Fruit fly (Drosophila melanogaster) whole organism, embryonic: ENCODE results near the gene CG10694.

Experiments used
- Abd-B ChIP-seq: fragments of 200-800 bp; sonication (Bioruptor generic); optimal IDR thresholded peaks from 2 replicates; lab custom pipeline; 2018; ENCODE audit warnings: missing biosample characterization, mild to moderate bottlenecking, missing genetic modification characterization, moderate library complexity
- Aef1 ChIP-seq: fragments of 200-800 bp; sonication (Bioruptor generic); IDR thresholded peaks from 3 replicates; pipeline ENCODE4 v1.3.6; 2022; ENCODE audit warnings: missing biosample characterization, missing genetic modification characterization
- Atf3 ChIP-seq: fragments of 200-800 bp; sonication (Bioruptor generic); optimal IDR thresholded peaks from 3 replicates; lab custom pipeline; 2016; ENCODE audit warnings: missing biosample characterization, missing genetic modification characterization
- CG10959 ChIP-seq: fragments of 200-800 bp; sonication (Bioruptor generic); IDR thresholded peaks from 2 replicates; pipeline ENCODE4 v1.3.6; 2022; ENCODE audit warnings: missing biosample characterization, missing genetic modification characterization
- CG11723 ChIP-seq: fragments of 200-800 bp; sonication (Bioruptor generic); optimal IDR thresholded peaks from 2 replicates; lab custom pipeline; 2017; ENCODE audit warnings: missing biosample characterization, mild to moderate bottlenecking, missing genetic modification characterization
- CG16813 ChIP-seq: fragments of 200-800 bp; sonication (Bioruptor generic); IDR thresholded peaks from 3 replicates; pipeline ENCODE4 v1.3.6; 2022; ENCODE audit warnings: missing biosample characterization, missing genetic modification characterization; ENCODE audit not compliant: partially characterized antibody
- CG16863 ChIP-seq: fragments of 200-800 bp; sonication (Bioruptor generic); optimal IDR thresholded peaks from 3 replicates; lab custom pipeline; 2016; ENCODE audit warnings: missing biosample characterization, missing genetic modification characterization
- CG6689 ChIP-seq: fragments of 200-800 bp; sonication (Bioruptor generic); IDR thresholded peaks from 2 replicates; pipeline ENCODE4 v1.3.6; 2022; ENCODE audit warnings: missing biosample characterization, missing genetic modification characterization
- CG8281 ChIP-seq: fragments of 200-800 bp; sonication (Bioruptor generic); optimal IDR thresholded peaks from 2 replicates; lab custom pipeline; 2018; ENCODE audit warnings: missing biosample characterization, mild to moderate bottlenecking, missing genetic modification characterization, moderate library complexity
- E2f2 ChIP-seq: fragments of 200-800 bp; sonication (Bioruptor generic); IDR thresholded peaks from 2 replicates; pipeline ENCODE4 v1.3.6; 2022; ENCODE audit warnings: missing biosample characterization, missing genetic modification characterization
- ERR ChIP-seq: fragments of 200-800 bp; sonication (Bioruptor generic); optimal IDR thresholded peaks from 2 replicates; lab custom pipeline; 2016; ENCODE audit warnings: missing biosample characterization, missing genetic modification characterization
- Ets97D ChIP-seq: fragments of 200-800 bp; sonication (Bioruptor generic); optimal IDR thresholded peaks from 3 replicates; lab custom pipeline; 2016; ENCODE audit warnings: missing biosample characterization, missing genetic modification characterization
- H2.0 ChIP-seq: fragments of 200-800 bp; sonication (Bioruptor generic); IDR thresholded peaks from 2 replicates; pipeline ENCODE4 v1.3.6; 2022; ENCODE audit warnings: missing biosample characterization, missing genetic modification characterization
- Lhr ChIP-seq: fragments of 200-800 bp; sonication (Bioruptor generic); optimal IDR thresholded peaks from 3 replicates; lab custom pipeline; 2017; ENCODE audit warnings: mild to moderate bottlenecking, missing biosample characterization, missing genetic modification reagents, missing genetic modification characterization
- al ChIP-seq: fragments of 200-800 bp; sonication (Bioruptor generic); IDR thresholded peaks from 2 replicates; pipeline ENCODE4 v1.3.6; 2022; ENCODE audit warnings: missing biosample characterization, missing genetic modification characterization
- cas ChIP-seq: fragments of 200-800 bp; sonication (Bioruptor generic); IDR thresholded peaks from 2 replicates; pipeline ENCODE4 v1.3.6; 2022; ENCODE audit warnings: missing biosample characterization, missing genetic modification characterization
- grn ChIP-seq: fragments of 200-800 bp; sonication (Bioruptor generic); optimal IDR thresholded peaks from 3 replicates; lab custom pipeline; 2017; ENCODE audit warnings: missing biosample characterization, missing genetic modification characterization
- mirr ChIP-seq: fragments of 200-800 bp; sonication (Bioruptor generic); optimal IDR thresholded peaks from 3 replicates; lab custom pipeline; 2018; ENCODE audit warnings: missing biosample characterization, mild to moderate bottlenecking, missing genetic modification characterization
- nerfin-1 ChIP-seq: fragments of 200-800 bp; sonication (Bioruptor generic); optimal IDR thresholded peaks from 3 replicates; lab custom pipeline; 2019; ENCODE audit warnings: missing biosample characterization, mild to moderate bottlenecking, missing genetic modification characterization, moderate library complexity
- otp ChIP-seq: fragments of 200-800 bp; sonication (Bioruptor generic); IDR thresholded peaks from 3 replicates; pipeline ENCODE4, ENCODE4 v1.3.6; 2022; ENCODE audit warnings: missing biosample characterization, missing genetic modification characterization
- p53 ChIP-seq: fragments of 200-800 bp; sonication (Bioruptor generic); optimal IDR thresholded peaks from 2 replicates; lab custom pipeline; 2016; ENCODE audit warnings: missing biosample characterization, missing genetic modification characterization
- sisA ChIP-seq: fragments of 200-800 bp; sonication (Bioruptor generic); IDR thresholded peaks from 2 replicates; pipeline ENCODE4 v1.3.6; 2022; ENCODE audit warnings: missing biosample characterization, missing genetic modification characterization
- tup ChIP-seq: fragments of 200-800 bp; sonication (Bioruptor generic); optimal IDR thresholded peaks from 2 replicates; lab custom pipeline; 2016; ENCODE audit warnings: missing biosample characterization, mild to moderate bottlenecking, missing genetic modification characterization, moderate library complexity
- vfl ChIP-seq: fragments of 200-800 bp; sonication (Bioruptor generic); optimal IDR thresholded peaks from 2 replicates; lab custom pipeline; 2016; ENCODE audit warnings: missing biosample characterization, missing genetic modification characterization
- zen ChIP-seq: fragments of 200-800 bp; sonication (Bioruptor generic); optimal IDR thresholded peaks from 3 replicates; lab custom pipeline; 2018; ENCODE audit warnings: missing biosample characterization, mild to moderate bottlenecking, missing genetic modification characterization, moderate library complexity

Gene CG10694

dm6 chr3R:24151924-24152809, 45.0 kb downstream of the CG10694 start, which contains the start of the genes p38a and CG6178 (continued):
- peak; percentile 97 for TF ChIP-seq sisA (GFP tag; lab: Robert Waterston, UW)
- TF ChIP-seq CG6689 (GFP tag; lab: Robert Waterston, UW) = peak; percentile 98
- TF ChIP-seq H2.0 (GFP tag; lab: Robert Waterston, UW) = peak; percentile 94
- TF ChIP-seq grn (GFP tag; lab: Kevin White, UChicago) = peak; percentile 84
- TF ChIP-seq al (GFP tag; lab: Robert Waterston, UW) = peak; percentile 97
- TF ChIP-seq Lhr (GFP tag; lab: Kevin White, UChicago) = peak; percentile 46
- TF ChIP-seq Ets97D (GFP tag; lab: Kevin White, UChicago) = peak; percentile 50
- peak; percentile 93 for TF ChIP-seq zen (tag; lab: Kevin White, UChicago)
- TF ChIP-seq p53 (GFP tag; lab: Kevin White, UChicago) = no peak
- peak; percentile 88 for TF ChIP-seq CG8281
- TF ChIP-seq vfl (GFP tag; lab: Kevin White, UChicago) = peak; percentile 62
- peak; percentile 94 for TF ChIP-seq cas (GFP tag; lab: Robert Waterston, UW)
- TF ChIP-seq CG16863 (GFP tag; lab: Kevin White, UChicago) = peak; percentile 28
- TF ChIP-seq mirr (GFP tag; lab: Kevin White, UChicago) = peak; percentile 84
- TF ChIP-seq ERR = no peak
- peak; percentile 82 for TF ChIP-seq E2f2 (GFP tag; lab: Robert Waterston, UW)
- no peak for TF ChIP-seq tup (GFP tag; lab: Kevin White, UChicago)
- TF ChIP-seq CG16813 (GFP tag; lab: Robert Waterston, UW) = no peak
- peak; percentile 26 for TF ChIP-seq Atf3
- peak; percentile 79 for TF ChIP-seq otp (GFP tag; lab: Robert Waterston, UW)
- TF ChIP-seq CG10959 (GFP tag; lab: Robert Waterston, UW) = peak; percentile 74
- peak; percentile 91 for TF ChIP-seq CG11723 (GFP tag; lab: Kevin White, UChicago)
- peak; percentile 91 for TF ChIP-seq nerfin-1
- peak; percentile 97 for TF ChIP-seq Aef1 (GFP tag; lab: Robert Waterston, UW)
- peak; percentile 99 for TF ChIP-seq Abd-B (GFP tag; lab: Kevin White, UChicago)
